Worm (Caenorhabditis elegans) whole organism, young adult: ENCODE results near the gene otpl-1.

Source experiments
- D2030.7 ChIP-seq: fragments of 200-800 bp; sonication (Bioruptor generic); IDR thresholded peaks from 2 replicates; pipeline ENCODE4 v1.3.6; 2022; ENCODE audit warnings: missing genetic modification reagents, missing genetic modification characterization, missing compliant biosample characterization
- F10E7.11 ChIP-seq: sonication (generic microtip); optimal IDR thresholded peaks from 2 replicates; lab custom pipeline; 2017; ENCODE audit warnings: mild to moderate bottlenecking, missing genetic modification characterization, moderate library complexity, missing compliant biosample characterization
- F39B2.1 ChIP-seq: fragments of 200-800 bp; sonication (Bioruptor generic); IDR thresholded peaks from 2 replicates; pipeline ENCODE4 v1.3.6; 2022; ENCODE audit warnings: missing genetic modification reagents, missing genetic modification characterization, missing compliant biosample characterization
- F52B5.7 ChIP-seq: sonication (generic microtip); optimal IDR thresholded peaks from 2 replicates; lab custom pipeline; 2016; ENCODE audit warnings: mild to moderate bottlenecking, missing genetic modification characterization, missing compliant biosample characterization
- F57C9.4 ChIP-seq: sonication (generic microtip); optimal IDR thresholded peaks from 2 replicates; lab custom pipeline; 2017; ENCODE audit warnings: mild to moderate bottlenecking, missing genetic modification characterization, missing compliant biosample characterization
- T07F8.4 ChIP-seq: sonication (generic microtip); optimal IDR thresholded peaks from 2 replicates; lab custom pipeline; 2016; ENCODE audit warnings: mild to moderate bottlenecking, missing genetic modification characterization, moderate library complexity, missing compliant biosample characterization
- Y67H2A.10 ChIP-seq: fragments of 200-800 bp; sonication (Bioruptor generic); conservative IDR thresholded peaks from 2 replicates; pipeline ENCODE4 v1.3.6; 2022; ENCODE audit warnings: missing genetic modification reagents, missing genetic modification characterization, missing compliant biosample characterization
- aptf-3 ChIP-seq: fragments of 200-800 bp; sonication (Bioruptor generic); IDR thresholded peaks from 2 replicates; pipeline ENCODE4 v1.3.6; 2022; ENCODE audit warnings: missing genetic modification characterization, missing compliant biosample characterization
- attf-3 ChIP-seq: fragments of 200-800 bp; sonication (Bioruptor generic); conservative IDR thresholded peaks from 2 replicates; pipeline ENCODE4 v1.3.6; 2022; ENCODE audit warnings: missing genetic modification reagents, missing genetic modification characterization, missing compliant biosample characterization
- attf-5 ChIP-seq: fragments of 200-800 bp; sonication (Bioruptor generic); optimal IDR thresholded peaks from 2 replicates; lab custom pipeline; 2018; ENCODE audit warnings: mild to moderate bottlenecking, missing genetic modification characterization, missing compliant biosample characterization
- bed-1 ChIP-seq: fragments of 200-800 bp; sonication (Bioruptor generic); IDR thresholded peaks from 2 replicates; pipeline ENCODE4 v1.3.6; 2022; ENCODE audit warnings: missing genetic modification reagents, missing genetic modification characterization, missing compliant biosample characterization
- cebp-1 ChIP-seq, 2 experiments: fragments of 200-800 bp in 1 of 2; sonication (Bioruptor generic) in 1 of 2; sonication (generic microtip) in 1 of 2; IDR thresholded peaks in 1 of 2; optimal IDR thresholded peaks in 1 of 2; 2 replicates each; pipeline versions ENCODE4 v1.3.6 to Lab custom; 2017 to 2022; ENCODE audit warnings: missing compliant biosample characterization in 2 of 2, missing genetic modification characterization in 2 of 2, mild to moderate bottlenecking in 1 of 2, missing genetic modification reagents in 1 of 2, moderate library complexity in 1 of 2
- ceh-100 ChIP-seq: fragments of 200-800 bp; sonication (Bioruptor generic); IDR thresholded peaks from 2 replicates; pipeline ENCODE4 v1.3.6; 2022; ENCODE audit warnings: missing genetic modification reagents, missing genetic modification characterization, missing compliant biosample characterization
- ceh-27 ChIP-seq: fragments of 200-800 bp; sonication (Bioruptor generic); optimal IDR thresholded peaks from 2 replicates; lab custom pipeline; 2018; ENCODE audit warnings: mild to moderate bottlenecking, missing genetic modification characterization, moderate library complexity, missing compliant biosample characterization
- ceh-79 ChIP-seq: sonication (generic microtip); optimal IDR thresholded peaks from 2 replicates; lab custom pipeline; 2017; ENCODE audit warnings: mild to moderate bottlenecking, missing genetic modification characterization, missing compliant biosample characterization
- chd-7 ChIP-seq: sonication (generic microtip); optimal IDR thresholded peaks from 2 replicates; lab custom pipeline; 2016; ENCODE audit warnings: mild to moderate bottlenecking, missing genetic modification characterization, moderate library complexity, missing compliant biosample characterization
- efl-1 ChIP-seq: fragments of 150-350 bp; optimal IDR thresholded peaks from 2 replicates; lab custom pipeline; 2014; ENCODE audit warnings: missing biosample characterization, missing genetic modification reagents, missing genetic modification characterization
- him-1 ChIP-seq: sonication (generic microtip); optimal IDR thresholded peaks from 2 replicates; lab custom pipeline; 2016; ENCODE audit warnings: missing genotype, missing genetic modification reagents, missing genetic modification characterization, missing compliant biosample characterization
- hmg-1.2 ChIP-seq: fragments of 200-800 bp; sonication (Bioruptor generic); IDR thresholded peaks from 2 replicates; pipeline ENCODE4 v1.3.6; 2022; ENCODE audit warnings: missing genetic modification reagents, missing genetic modification characterization, missing compliant biosample characterization
- hsf-1 ChIP-seq: fragments of 200-800 bp; sonication (Bioruptor generic); IDR thresholded peaks from 2 replicates; pipeline ENCODE4 v1.3.6; 2022; ENCODE audit warnings: missing genetic modification reagents, missing genetic modification characterization, missing compliant biosample characterization
- let-607 ChIP-seq, 2 experiments: fragments of 200-800 bp in 1 of 2; sonication (Bioruptor generic) in 1 of 2; sonication (generic microtip) in 1 of 2; optimal IDR thresholded peaks; 2 replicates each; lab custom pipeline; 2016 to 2018; ENCODE audit warnings: mild to moderate bottlenecking in 2 of 2, missing compliant biosample characterization in 2 of 2, missing genetic modification characterization in 2 of 2, moderate library complexity in 2 of 2, missing genotype in 1 of 2
- lin-40 ChIP-seq: sonication (generic microtip); optimal IDR thresholded peaks from 2 replicates; lab custom pipeline; 2016; ENCODE audit warnings: missing genetic modification characterization, mild to moderate bottlenecking, missing compliant biosample characterization, missing genotype, missing genetic modification reagents
- lir-1 ChIP-seq: fragments of 200-800 bp; sonication (Bioruptor generic); conservative IDR thresholded peaks from 2 replicates; pipeline ENCODE4 v1.3.6; 2022; ENCODE audit warnings: missing genetic modification reagents, missing genetic modification characterization, missing compliant biosample characterization
- madf-10 ChIP-seq: sonication (generic microtip); optimal IDR thresholded peaks from 2 replicates; lab custom pipeline; 2016; ENCODE audit warnings: mild to moderate bottlenecking, missing genetic modification characterization, missing compliant biosample characterization
- mes-4 ChIP-seq: sonication (generic microtip); optimal IDR thresholded peaks from 2 replicates; lab custom pipeline; 2016; ENCODE audit warnings: missing genotype, missing genetic modification characterization, missing compliant biosample characterization
- nfya-2 ChIP-seq: fragments of 200-800 bp; sonication (Bioruptor generic); IDR thresholded peaks from 2 replicates; pipeline ENCODE4 v1.3.6; 2022; ENCODE audit warnings: missing genetic modification reagents, missing genetic modification characterization, missing compliant biosample characterization
- nfyb-1 ChIP-seq: fragments of 200-800 bp; sonication (Bioruptor generic); IDR thresholded peaks from 2 replicates; pipeline ENCODE4 v1.3.6; 2022; ENCODE audit warnings: missing genetic modification reagents, missing genetic modification characterization, missing compliant biosample characterization
- nhr-179 ChIP-seq: sonication (generic microtip); optimal IDR thresholded peaks from 2 replicates; lab custom pipeline; 2016; ENCODE audit warnings: mild to moderate bottlenecking, missing genetic modification characterization, missing compliant biosample characterization
- nhr-80 ChIP-seq: sonication (generic microtip); optimal IDR thresholded peaks from 2 replicates; lab custom pipeline; 2016; ENCODE audit warnings: missing genetic modification characterization, missing compliant biosample characterization
- nhr-90 ChIP-seq: sonication (generic microtip); optimal IDR thresholded peaks from 2 replicates; lab custom pipeline; 2016; ENCODE audit warnings: missing genotype, mild to moderate bottlenecking, missing genetic modification characterization, missing compliant biosample characterization
- pbrm-1 ChIP-seq: fragments of 200-800 bp; sonication (Bioruptor generic); IDR thresholded peaks from 2 replicates; pipeline ENCODE4 v1.3.6; 2022; ENCODE audit warnings: missing genetic modification reagents, missing genetic modification characterization, missing compliant biosample characterization
- pha-4 ChIP-seq: fragments of 150-350 bp; sonication (generic microtip); optimal IDR thresholded peaks from 2 replicates; lab custom pipeline; 2014; ENCODE audit warnings: missing biosample characterization, missing genetic modification reagents, missing genetic modification characterization
- rpc-1 ChIP-seq, 2 experiments: fragments of 150-350 bp in 1 of 2; sonication (generic microtip) in 1 of 2; optimal IDR thresholded peaks; 2 replicates each; lab custom pipeline; 2014 to 2018; ENCODE audit warnings: missing biosample characterization in 1 of 2, missing genetic modification characterization in 1 of 2, missing genetic modification reagents in 1 of 2, missing genotype in 1 of 2
- snpc-1.1 ChIP-seq: sonication (generic microtip); optimal IDR thresholded peaks from 2 replicates; lab custom pipeline; 2017; ENCODE audit warnings: missing genetic modification characterization, mild to moderate bottlenecking, missing compliant biosample characterization, antibody characterized with exemption, moderate library complexity, missing genotype, missing genetic modification reagents; ENCODE audit not compliant: insufficient read depth
- somi-1 ChIP-seq: fragments of 200-800 bp; sonication (Bioruptor generic); optimal IDR thresholded peaks from 2 replicates; lab custom pipeline; 2018; ENCODE audit warnings: mild to moderate bottlenecking, missing genetic modification characterization, missing compliant biosample characterization
- tbx-9 ChIP-seq: sonication (generic microtip); optimal IDR thresholded peaks from 2 replicates; lab custom pipeline; 2016; ENCODE audit warnings: borderline replicate concordance, missing genetic modification characterization, inconsistent platforms, missing compliant biosample characterization
- xnd-1 ChIP-seq: sonication (generic microtip); optimal IDR thresholded peaks from 2 replicates; lab custom pipeline; 2016; ENCODE audit warnings: missing genotype, missing genetic modification reagents, missing genetic modification characterization, missing compliant biosample characterization
- ztf-22 ChIP-seq: fragments of 200-800 bp; sonication (Bioruptor generic); optimal IDR thresholded peaks from 2 replicates; lab custom pipeline; 2018; ENCODE audit warnings: mild to moderate bottlenecking, missing genetic modification characterization, moderate library complexity, missing compliant biosample characterization
- ztf-3 ChIP-seq: fragments of 200-800 bp; sonication (Bioruptor generic); optimal IDR thresholded peaks from 2 replicates; lab custom pipeline; 2018; ENCODE audit warnings: mild to moderate bottlenecking, missing genetic modification characterization, missing compliant biosample characterization

The otpl-1 gene

DNA sequence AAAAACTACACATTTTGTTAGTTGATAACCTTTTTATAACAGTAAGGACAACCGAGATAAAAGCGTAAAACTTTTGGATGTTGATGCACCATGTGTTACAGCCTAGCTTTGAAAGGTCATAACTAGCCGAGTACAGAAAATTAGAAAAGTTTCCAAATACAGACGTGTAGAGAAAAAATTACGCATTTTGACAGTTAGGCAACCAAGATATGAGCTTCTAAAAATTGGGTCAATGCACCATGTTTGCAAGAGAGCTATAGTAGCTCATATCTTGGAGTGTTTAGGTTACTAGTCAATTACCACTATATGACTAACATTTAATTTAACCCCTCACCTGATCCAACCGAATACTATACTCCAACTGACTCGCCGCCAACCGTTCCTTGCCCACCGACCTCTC, 15.8 kb upstream of the otpl-1 start:
- TF ChIP-seq lin-40 (tag; lab: Kevin White, UChicago) (no peak), hsf-1 (GFP tag; lab: Robert Waterston, UW) (no peak), xnd-1 (no peak), attf-5 (GFP tag; lab: Kevin White, UChicago) (no peak), attf-3 (GFP tag; lab: Robert Waterston, UW) (no peak), pbrm-1 (GFP tag; lab: Robert Waterston, UW) (no peak), nhr-80 (no peak), ceh-27 (GFP tag; lab: Kevin White, UChicago) (no peak), let-607 (tag; optimal IDR thresholded peaks at IDR 0.05; lab: Kevin White, UChicago) (no peak), nfya-2 (GFP tag; lab: Robert Waterston, UW) (no peak), snpc-1.1 (tag; lab: Kevin White, UChicago) (no peak), F52B5.7 (tag; lab: Kevin White, UChicago) (no peak), nfyb-1 (no peak), lir-1 (GFP tag; lab: Robert Waterston, UW) (no peak), F10E7.11 (tag; lab: Kevin White, UChicago) (no peak), T07F8.4 (tag; lab: Kevin White, UChicago) (no peak), ceh-79 (tag; lab: Kevin White, UChicago) (no peak), F57C9.4 (tag; lab: Kevin White, UChicago) (no peak), hmg-1.2 (GFP tag; lab: Robert Waterston, UW) (no peak)

DNA sequence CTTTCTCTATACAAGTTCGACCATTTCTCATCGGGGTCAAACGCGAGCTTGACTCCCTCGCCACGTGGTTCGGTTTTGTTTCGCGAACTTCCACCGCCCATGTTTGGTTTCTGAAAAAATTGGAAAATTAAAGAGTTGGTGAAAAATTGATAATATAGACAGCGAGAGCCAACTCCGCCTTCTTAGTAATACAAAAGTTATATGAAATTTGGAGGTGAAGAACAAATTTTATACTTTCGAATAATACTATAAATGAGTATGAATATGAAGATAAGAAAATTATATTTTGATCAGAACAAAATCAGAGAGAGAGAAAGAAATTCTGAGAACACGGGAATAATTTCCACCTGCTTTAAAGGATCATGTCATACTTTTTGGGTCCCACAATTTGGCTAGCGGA, 11.4 kb upstream of the otpl-1 start, which contains the start of gene osm-9:
Gene osm-9, minus strand, starts transcription at position 101 of the 400 bp plus-strand sequence.
- TF ChIP-seq Y67H2A.10 (GFP tag; lab: Robert Waterston, UW), result no peak
- TF ChIP-seq attf-5 (GFP tag; lab: Kevin White, UChicago), result no peak
- no peak for TF ChIP-seq nfyb-1
- no peak for TF ChIP-seq efl-1 (GFP tag; lab: Kevin White, UChicago)
- TF ChIP-seq nhr-179 (tag; lab: Kevin White, UChicago), result no peak
- TF ChIP-seq, all 124 proteins: peak for 0

DNA sequence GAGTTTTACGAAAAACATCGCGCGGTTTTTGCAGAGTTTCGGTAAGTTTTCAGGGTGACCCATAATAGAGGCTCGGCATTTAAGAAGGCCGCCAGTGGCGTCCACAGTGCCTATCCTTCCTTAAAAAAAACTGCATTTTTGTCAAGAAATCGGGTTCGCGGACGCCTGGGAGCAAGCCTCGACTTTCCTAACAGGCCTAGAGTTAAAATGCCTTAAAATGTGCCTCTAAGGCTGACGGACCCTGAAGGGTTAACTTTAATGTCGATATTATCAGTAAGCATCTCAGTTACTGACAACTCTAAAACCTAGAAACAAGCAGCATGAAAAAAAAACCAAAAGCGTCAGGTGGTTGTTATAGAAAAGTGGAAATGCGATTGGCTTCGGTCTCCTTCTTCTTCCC, 9.6 kb upstream of the otpl-1 start:
- TF ChIP-seq madf-10 (tag; lab: Kevin White, UChicago) (no peak), bed-1 (GFP tag; lab: Robert Waterston, UW) (no peak), D2030.7 (no peak), nfya-2 (GFP tag; lab: Robert Waterston, UW) (no peak), ceh-100 (GFP tag; lab: Robert Waterston, UW) (no peak), F39B2.1 (no peak), chd-7 (tag; lab: Kevin White, UChicago) (no peak)

DNA sequence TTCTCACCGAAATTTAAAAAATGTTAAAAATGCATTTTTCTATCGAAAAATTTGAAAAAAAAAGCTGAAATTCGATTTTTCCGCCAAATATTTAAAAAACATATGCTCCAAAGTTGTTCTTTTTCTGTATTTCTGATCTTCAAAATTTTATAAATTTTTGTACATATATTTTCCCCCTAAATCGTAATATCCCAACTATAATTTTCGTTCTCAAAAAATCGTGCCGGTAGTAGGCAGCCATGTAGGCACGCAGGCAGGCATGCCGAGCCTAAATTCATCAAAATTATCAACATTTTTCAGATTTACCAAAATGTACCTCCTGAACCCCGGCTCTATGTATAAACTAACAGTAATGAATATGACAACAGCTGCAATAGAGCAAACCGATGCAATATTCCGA, 3.9 kb upstream of the otpl-1 start, which contains the start of gene sre-5:
Gene sre-5, plus strand, starts transcription at position 301 of the 400 bp plus-strand sequence.
- TF ChIP-seq nfya-2 (GFP tag; lab: Robert Waterston, UW), result no peak
- TF ChIP-seq cebp-1 (GFP tag; IDR thresholded peaks at IDR 0.05; lab: Robert Waterston, UW), result no peak
- no peak for TF ChIP-seq cebp-1 (tag; optimal IDR thresholded peaks at IDR 0.05; lab: Kevin White, UChicago)
- TF ChIP-seq tbx-9 (tag; lab: Kevin White, UChicago), result no peak
- TF ChIP-seq nhr-90, result no peak
- no peak for TF ChIP-seq aptf-3 (GFP tag; lab: Robert Waterston, UW)
- no peak for TF ChIP-seq ztf-22 (GFP tag; lab: Kevin White, UChicago)
- no peak for TF ChIP-seq ztf-3
- TF ChIP-seq him-1, result no peak
- no peak for TF ChIP-seq pha-4
- no peak for TF ChIP-seq mes-4 (tag; lab: Kevin White, UChicago)
- no peak for TF ChIP-seq F10E7.11 (tag; lab: Kevin White, UChicago)
- no peak for TF ChIP-seq rpc-1 (optimal IDR thresholded peaks at IDR 0.05; lab: Kevin White, UChicago)
- TF ChIP-seq rpc-1 (tag; optimal IDR thresholded peaks at IDR 0.05; lab: Kevin White, UChicago), result no peak
- TF ChIP-seq somi-1 (GFP tag; lab: Kevin White, UChicago), result no peak
- no peak for TF ChIP-seq nhr-80
- TF ChIP-seq, all 124 proteins: peak for 0
